Fruit fly (Drosophila melanogaster) whole organism: ENCODE results near the gene nrv1.

Experiments
- CG8478 ChIP-seq: fragments of >200 bp; optimal IDR thresholded peaks from 2 replicates; lab custom pipeline; 2018; ENCODE audit warnings: inconsistent platforms
- Dll ChIP-seq: fragments of >200 bp; optimal IDR thresholded peaks from 2 replicates; lab custom pipeline; 2017
- EcR ChIP-seq, 2 experiments: fragments of >200 bp; optimal IDR thresholded peaks; 2 replicates each; lab custom pipeline; 2017; ENCODE audit warnings: missing biosample characterization in 2 of 2, missing genetic modification characterization in 2 of 2, missing genetic modification reagents in 2 of 2
- pan ChIP-seq: fragments of >200 bp; optimal IDR thresholded peaks from 2 replicates; lab custom pipeline; 2017
- psq ChIP-seq: fragments of >200 bp; optimal IDR thresholded peaks from 2 replicates; lab custom pipeline; 2017
- usp ChIP-seq: fragments of >200 bp; optimal IDR thresholded peaks from 2 replicates; lab custom pipeline; 2017; ENCODE audit warnings: missing biosample characterization, missing genetic modification characterization, mixed read lengths

- no peak for TF ChIP-seq CG8478 (lab: Kevin White, UChicago)
- TF ChIP-seq EcR (GFP tag; optimal IDR thresholded peaks at IDR 0.05; lab: Kevin White, UChicago): no peak
- no peak for TF ChIP-seq usp (GFP tag; lab: Kevin White, UChicago)
- no peak for TF ChIP-seq psq (lab: Kevin White, UChicago)
- no peak for TF ChIP-seq pan
- TF ChIP-seq Dll (lab: Kevin White, UChicago): no peak
Measured at dm6 chr2L:6747814-6748213, 38.8 kb downstream of the nrv1 start, which contains the start of gene CG44271.
